Fruit fly (Drosophila melanogaster) Kc167 (cell line): ENCODE results near the gene Rab9Fa.
"Not testable (repeated sequence)": the region's sequence is repeated elsewhere in the genome, so short reads cannot be mapped to it uniquely, and the experiment has no call there.

ENCODE experiments used
- Myc ChIP-seq: fragments of >200 bp; optimal IDR thresholded peaks from 2 replicates; lab custom pipeline; 2017; ENCODE audit warnings: missing external identifiers
- Sin3A ChIP-seq: fragments of >200 bp; optimal IDR thresholded peaks from 2 replicates; lab custom pipeline; 2018; ENCODE audit warnings: missing external identifiers
- h ChIP-seq: fragments of >200 bp; optimal IDR thresholded peaks from 3 replicates; lab custom pipeline; 2018; ENCODE audit warnings: missing external identifiers
- insv ChIP-seq: fragments of >200 bp; optimal IDR thresholded peaks from 3 replicates; lab custom pipeline; 2018; ENCODE audit warnings: missing external identifiers
- psq ChIP-seq: fragments of >200 bp; optimal IDR thresholded peaks from 2 replicates; lab custom pipeline; 2017; ENCODE audit warnings: missing external identifiers
- ttk ChIP-seq: sonication (Bioruptor generic); optimal IDR thresholded peaks from 2 replicates; lab custom pipeline; 2017; ENCODE audit warnings: missing external identifiers

The Rab9Fa gene

dm6 chrX:10950930-10951329, at the start of gene Rab9Fa:
Rab9Fa (minus strand) TSS chrX:10951030.
- TF ChIP-seq Sin3A (lab: Kevin White, UChicago); insv (lab: Kevin White, UChicago); h: not testable (repeated sequence)

- TF ChIP-seq ttk (lab: Kevin White, UChicago): no peak
- no peak for TF ChIP-seq h
- no peak for TF ChIP-seq Myc
- TF ChIP-seq insv (lab: Kevin White, UChicago): no peak
- TF ChIP-seq psq (lab: Kevin White, UChicago): no peak
- no peak for TF ChIP-seq Sin3A (lab: Kevin White, UChicago)
These were observed 16.3 kb upstream of the Rab9Fa start, which contains the start of gene C901 for dm6 chrX:10966978-10967731. C901 (minus strand) TSS chrX:10967134.

dm6 chrX:10959912-10960311, 9.1 kb upstream of the Rab9Fa start:
- TF ChIP-seq psq (lab: Kevin White, UChicago) (no peak), ttk (lab: Kevin White, UChicago) (no peak), Sin3A (lab: Kevin White, UChicago) (no peak), Myc (no peak), insv (lab: Kevin White, UChicago) (no peak), h (no peak)

dm6 chrX:10953240-10953639, 2.4 kb upstream of the Rab9Fa start:
- TF ChIP-seq h (no peak), insv (lab: Kevin White, UChicago) (no peak), Sin3A (lab: Kevin White, UChicago) (no peak), Myc (no peak), psq (lab: Kevin White, UChicago) (no peak), ttk (lab: Kevin White, UChicago) (no peak)

- TF ChIP-seq ttk (lab: Kevin White, UChicago) (no peak), h (no peak), insv (lab: Kevin White, UChicago) (no peak), Sin3A (lab: Kevin White, UChicago) (no peak), Myc (no peak), psq (lab: Kevin White, UChicago) (no peak)
These were observed 1.6 kb upstream of the Rab9Fa start, which contains the start of gene Rab9Fb for dm6 chrX:10952386-10952785. Rab9Fb (minus strand) TSS chrX:10952486.

- TF ChIP-seq insv (lab: Kevin White, UChicago) (no peak), ttk (lab: Kevin White, UChicago) (no peak), h (no peak), Myc (no peak)
These were observed 14.2 kb downstream of the Rab9Fa start for dm6 chrX:10936599-10936998.

dm6 chrX:10935587-10935986, 15.2 kb downstream of the Rab9Fa start:
- TF ChIP-seq Sin3A (lab: Kevin White, UChicago): no peak
- TF ChIP-seq insv (lab: Kevin White, UChicago): no peak
- no peak for TF ChIP-seq Myc
- TF ChIP-seq h: no peak
- TF ChIP-seq ttk (lab: Kevin White, UChicago): no peak
- no peak for TF ChIP-seq psq (lab: Kevin White, UChicago)

dm6 chrX:10933776-10934175, 17.1 kb downstream of the Rab9Fa start:
- TF ChIP-seq ttk (lab: Kevin White, UChicago) (no peak), Myc (no peak), psq (lab: Kevin White, UChicago) (no peak), insv (lab: Kevin White, UChicago) (no peak), Sin3A (lab: Kevin White, UChicago) (no peak), h (no peak)

- TF ChIP-seq h (no peak), insv (lab: Kevin White, UChicago) (no peak), psq (lab: Kevin White, UChicago) (no peak), Myc (no peak), Sin3A (lab: Kevin White, UChicago) (no peak), ttk (lab: Kevin White, UChicago) (no peak)
These were observed 18.5 kb downstream of the Rab9Fa start for dm6 chrX:10932300-10932699.

- TF ChIP-seq ttk (lab: Kevin White, UChicago) (no peak), insv (lab: Kevin White, UChicago) (no peak), psq (lab: Kevin White, UChicago) (no peak), h (no peak), Myc (no peak), Sin3A (lab: Kevin White, UChicago) (no peak)
These were observed 19.6 kb downstream of the Rab9Fa start for dm6 chrX:10931250-10931649.

dm6 chrX:10930553-10931092, 20.2 kb downstream of the Rab9Fa start, which contains the start of gene Myo10A:
Myo10A (plus strand) TSS chrX:10930840.
- TF ChIP-seq Myc (no peak), h (no peak), psq (lab: Kevin White, UChicago) (no peak), Sin3A (lab: Kevin White, UChicago) (no peak), insv (lab: Kevin White, UChicago) (no peak)

- TF ChIP-seq insv (lab: Kevin White, UChicago): no peak
These were observed 21.2 kb downstream of the Rab9Fa start for dm6 chrX:10929613-10930012.

dm6 chrX:10927110-10927509, 23.7 kb downstream of the Rab9Fa start, which contains the start of gene CG2145:
CG2145 (plus strand) TSS chrX:10927399.
- TF ChIP-seq psq (lab: Kevin White, UChicago): no peak
- TF ChIP-seq Sin3A (lab: Kevin White, UChicago): no peak
- no peak for TF ChIP-seq Myc
